Fruit fly (Drosophila melanogaster): Measurements from ENCODE around the gene Rsph9.

Gene Rsph9

dm6 chr2L:17410358-17410757 lies 2.1 kb downstream of the Rsph9 start, which contains the start of the genes Polr2J and CG15141:
Polr2J (minus strand) TSS chr2L:17410406.
CG15141 (plus strand) TSS chr2L:17410641.
- TF ChIP-seq CG17359 (tag; optimal IDR thresholded peaks at IDR 0.05): peak; percentile 75
- no peak for TF ChIP-seq pita (GFP tag; optimal IDR thresholded peaks at IDR 0.05)
- TF ChIP-seq CG8359 (GFP tag; optimal IDR thresholded peaks at IDR 0.05; ENCODE audit: borderline replicate concordance): peak; percentile 57
- TF ChIP-seq otp (GFP tag; IDR thresholded peaks at IDR 0.05): peak; percentile 75; the same call in 2 of the 3 replicates
- peak in 1 of 2 experiments; percentile 49 for TF ChIP-seq insv (GFP tag; optimal IDR thresholded peaks at IDR 0.05)
- TF ChIP-seq gem (tag; optimal IDR thresholded peaks at IDR 0.05): peak; percentile 94
- TF ChIP-seq Meics (GFP tag; optimal IDR thresholded peaks at IDR 0.05): peak; percentile 78
- TF ChIP-seq az2 (GFP tag; optimal IDR thresholded peaks at IDR 0.05): peak; percentile 79
- peak; percentile 72; the same call in 2 of the 3 replicates for TF ChIP-seq CG11093 (GFP tag; IDR thresholded peaks at IDR 0.05)
- TF ChIP-seq Sox100B (GFP tag; optimal IDR thresholded peaks at IDR 0.05): peak; percentile 81
- TF ChIP-seq CG42726 (GFP tag; IDR thresholded peaks at IDR 0.05; ENCODE audit: partially characterized antibody): 0 out of 2 replicates have a peak, but pooled peaks have one; percentile 38
- peak; percentile 87 for TF ChIP-seq ind (GFP tag; optimal IDR thresholded peaks at IDR 0.05)
- no peak for TF ChIP-seq Jarid2 (GFP tag; optimal IDR thresholded peaks at IDR 0.05)
- TF ChIP-seq CG5180 (GFP tag; optimal IDR thresholded peaks at IDR 0.05): no peak
- no peak for TF ChIP-seq Lpt (GFP tag; optimal IDR thresholded peaks at IDR 0.05)
- TF ChIP-seq Dip3 (GFP tag; optimal IDR thresholded peaks at IDR 0.05): peak; percentile 82
- TF ChIP-seq CG10543 (GFP tag; optimal IDR thresholded peaks at IDR 0.05): no peak
- TF ChIP-seq vfl (GFP tag; optimal IDR thresholded peaks at IDR 0.05): peak; percentile 66
- peak; percentile 24 for TF ChIP-seq Hmx (GFP tag; optimal IDR thresholded peaks at IDR 0.05)
- TF ChIP-seq grn (GFP tag; optimal IDR thresholded peaks at IDR 0.05): no peak
- peak; percentile 91 for TF ChIP-seq ken (GFP tag; IDR thresholded peaks at IDR 0.05)
- TF ChIP-seq CG17568 (GFP tag; optimal IDR thresholded peaks at IDR 0.05): no peak
- peak; percentile 90 for TF ChIP-seq CG9727 (GFP tag; optimal IDR thresholded peaks at IDR 0.05)
- peak; percentile 88 for TF ChIP-seq klu (GFP tag; IDR thresholded peaks at IDR 0.05)
- peak; percentile 74; the same call in 2 of the 3 replicates for TF ChIP-seq CG14050 (GFP tag; IDR thresholded peaks at IDR 0.05)
- no peak for TF ChIP-seq CTCF (GFP tag; optimal IDR thresholded peaks at IDR 0.05)
- peak; percentile 43; the same call in 1 of the 2 replicates for TF ChIP-seq ato (GFP tag; IDR thresholded peaks at IDR 0.05; ENCODE audit: partially characterized antibody)
- TF ChIP-seq CG18011 (GFP tag; optimal IDR thresholded peaks at IDR 0.05): peak; percentile 74
- TF ChIP-seq dimm (GFP tag; IDR thresholded peaks at IDR 0.05): no peak
- TF ChIP-seq CG31441 (GFP tag; IDR thresholded peaks at IDR 0.05): no peak
- TF ChIP-seq emc (GFP tag; optimal IDR thresholded peaks at IDR 0.05): peak; percentile 29
- no peak for TF ChIP-seq CG10431 (GFP tag; optimal IDR thresholded peaks at IDR 0.05)
- TF ChIP-seq ap (GFP tag; IDR thresholded peaks at IDR 0.05): peak; percentile 76; the same call in 1 of the 2 replicates
- peak; percentile 87 for TF ChIP-seq Hsf (GFP tag; optimal IDR thresholded peaks at IDR 0.05)
- TF ChIP-seq CG7786 (GFP tag; optimal IDR thresholded peaks at IDR 0.05): peak; percentile 56
- peak; percentile 96 for TF ChIP-seq nmo (GFP tag; optimal IDR thresholded peaks at IDR 0.05)
- TF ChIP-seq CG15514 (GFP tag; optimal IDR thresholded peaks at IDR 0.05): peak; percentile 78
- TF ChIP-seq CG30431 (GFP tag; optimal IDR thresholded peaks at IDR 0.05): peak; percentile 77
- TF ChIP-seq tx (GFP tag; optimal IDR thresholded peaks at IDR 0.05): peak; percentile 50
- no peak for TF ChIP-seq fru (optimal IDR thresholded peaks at IDR 0.05)
- no peak for TF ChIP-seq dati (GFP tag; IDR thresholded peaks at IDR 0.05)
- TF ChIP-seq Hr78 (GFP tag; optimal IDR thresholded peaks at IDR 0.05): no peak
- TF ChIP-seq gro (GFP tag; optimal IDR thresholded peaks at IDR 0.05): peak; percentile 23
- peak; percentile 88 for TF ChIP-seq Max (GFP tag; optimal IDR thresholded peaks at IDR 0.05)
- TF ChIP-seq CG1792 (GFP tag; optimal IDR thresholded peaks at IDR 0.05): peak; percentile 46
- peak; percentile 81; the same call in 2 of the 3 replicates for TF ChIP-seq C15 (GFP tag; IDR thresholded peaks at IDR 0.05)
- peak; percentile 18 for TF ChIP-seq fd102C (GFP tag; optimal IDR thresholded peaks at IDR 0.05)
- TF ChIP-seq Rfx (GFP tag; IDR thresholded peaks at IDR 0.05): peak; percentile 91
- TF ChIP-seq CG15073 (GFP tag; optimal IDR thresholded peaks at IDR 0.05): peak; percentile 10
- TF ChIP-seq CG10366 (GFP tag; IDR thresholded peaks at IDR 0.05): peak; percentile 87
- TF ChIP-seq Dll (GFP tag; IDR thresholded peaks at IDR 0.05; ENCODE audit: partially characterized antibody): peak; percentile 96
